Fruit fly (Drosophila melanogaster): ENCODE measurements around the gene CG13634.

Gene CG13634

DNA sequence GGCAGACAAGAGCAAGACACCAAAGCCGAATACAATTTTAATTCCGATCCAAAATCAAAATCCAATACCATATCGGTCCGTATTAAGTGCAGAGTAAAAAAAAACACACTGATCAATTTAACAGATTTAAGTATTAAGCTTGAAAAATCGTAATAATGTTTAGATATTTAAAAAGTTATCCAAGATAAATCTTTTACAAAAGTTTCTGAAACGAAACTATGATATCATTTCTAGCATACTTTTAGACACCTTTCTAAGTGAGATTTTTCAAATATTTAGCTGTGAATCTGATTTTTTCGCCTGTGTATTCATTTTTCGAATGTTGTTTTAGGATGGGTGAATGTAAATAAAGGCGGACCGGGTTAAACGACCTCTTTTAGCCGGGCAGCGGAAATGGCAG, 12.8 kb downstream of the CG13634 start:
- TF ChIP-seq Hr96 (GFP tag; optimal IDR thresholded peaks at IDR 0.05) (no peak), cic (GFP tag; optimal IDR thresholded peaks at IDR 0.05) (no peak), CG7101 (tag; optimal IDR thresholded peaks at IDR 0.05) (no peak), CG11617 (GFP tag; optimal IDR thresholded peaks at IDR 0.05) (no peak), CG1620 (GFP tag; optimal IDR thresholded peaks at IDR 0.05) (no peak), Crg-1 (GFP tag; optimal IDR thresholded peaks at IDR 0.05) (no peak), toe (GFP tag; optimal IDR thresholded peaks at IDR 0.05) (no peak), pad (GFP tag; optimal IDR thresholded peaks at IDR 0.05) (no peak), CG7045 (GFP tag; optimal IDR thresholded peaks at IDR 0.05) (no peak), tj (GFP tag; optimal IDR thresholded peaks at IDR 0.05) (no peak), CG14711 (tag; optimal IDR thresholded peaks at IDR 0.05) (no peak), Mnt (GFP tag; optimal IDR thresholded peaks at IDR 0.05) (no peak), CG33017 (tag; optimal IDR thresholded peaks at IDR 0.05) (no peak), cnc (optimal IDR thresholded peaks at IDR 0.05) (no peak), CG12768 (GFP tag; optimal IDR thresholded peaks at IDR 0.05) (no peak), CG5204 (GFP tag; optimal IDR thresholded peaks at IDR 0.05) (no peak), Clk (GFP tag; optimal IDR thresholded peaks at IDR 0.05) (no peak), bab1 (GFP tag; optimal IDR thresholded peaks at IDR 0.05) (no peak), ovo (GFP tag; optimal IDR thresholded peaks at IDR 0.05) (no peak), kay (GFP tag; ENCODE audit: borderline replicate concordance) (no peak)

- TF ChIP-seq Hr96 (GFP tag; optimal IDR thresholded peaks at IDR 0.05): no peak
- no peak for TF ChIP-seq CG7101 (tag; optimal IDR thresholded peaks at IDR 0.05)
Measured at dm6 chr3R:24773422-24773821, 16.5 kb downstream of the CG13634 start.

- TF ChIP-seq cic (GFP tag; optimal IDR thresholded peaks at IDR 0.05): no peak
- no peak for TF ChIP-seq Mnt (GFP tag; optimal IDR thresholded peaks at IDR 0.05)
- no peak for TF ChIP-seq Clk (GFP tag; optimal IDR thresholded peaks at IDR 0.05)
- no peak for TF ChIP-seq CG11617 (GFP tag; optimal IDR thresholded peaks at IDR 0.05)
- TF ChIP-seq cnc (optimal IDR thresholded peaks at IDR 0.05): no peak
- no peak for TF ChIP-seq kay (GFP tag; ENCODE audit: borderline replicate concordance)
- TF ChIP-seq bab1 (GFP tag; optimal IDR thresholded peaks at IDR 0.05): no peak
- no peak for TF ChIP-seq Hr96 (GFP tag; optimal IDR thresholded peaks at IDR 0.05)
- no peak for TF ChIP-seq CG14711 (tag; optimal IDR thresholded peaks at IDR 0.05)
- no peak for TF ChIP-seq CG7101 (tag; optimal IDR thresholded peaks at IDR 0.05)
Measured at dm6 chr3R:24773016-24773415, 16.9 kb downstream of the CG13634 start.

DNA sequence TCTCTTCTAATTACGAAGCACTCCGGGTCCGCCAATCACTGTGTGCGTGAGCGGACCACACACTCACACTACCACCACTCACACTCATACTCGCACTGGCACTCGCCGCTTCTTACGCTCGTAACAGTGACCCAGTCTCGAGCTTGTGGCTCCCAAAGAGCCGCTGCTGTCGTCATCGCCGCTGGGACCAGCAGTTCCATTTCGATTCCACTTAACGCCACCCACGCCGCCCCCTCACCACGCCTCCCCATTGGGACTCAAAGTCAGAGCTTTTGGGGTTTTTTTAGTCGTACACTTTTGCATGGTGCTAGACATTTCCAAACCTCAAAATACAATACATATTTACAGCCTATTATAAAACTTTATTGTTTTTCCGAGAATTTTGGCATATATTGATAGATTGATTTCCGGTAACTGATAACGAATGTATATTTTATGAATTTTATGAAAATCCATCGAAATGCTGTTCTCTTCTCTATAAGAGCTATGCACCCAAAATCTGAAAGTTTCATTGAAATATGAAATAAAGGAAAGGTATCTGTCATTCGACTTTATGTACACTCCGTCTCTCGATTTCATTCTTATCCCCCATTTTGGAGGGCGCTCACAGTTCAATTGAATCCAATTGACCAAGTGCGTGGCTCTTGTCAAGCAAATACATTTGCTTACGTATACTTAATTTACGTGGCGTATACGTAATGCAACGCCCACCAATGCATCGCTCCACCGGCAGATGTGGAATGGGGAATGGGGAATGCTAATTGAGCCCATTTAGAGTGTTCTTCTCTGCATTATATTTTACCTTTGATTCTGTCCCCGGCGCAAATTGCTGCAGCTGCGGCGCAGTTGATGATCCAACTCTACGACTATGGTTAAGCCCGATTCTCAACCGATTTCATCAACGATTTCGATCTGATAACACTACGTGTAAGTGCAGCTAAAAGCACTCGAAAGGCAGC, 18.4 kb downstream of the CG13634 start, which contains the start of gene CG42331:
Gene CG42331, plus strand, starts transcription at position 909 of the 959 bp plus-strand sequence.
- TF ChIP-seq CG12768 (GFP tag; optimal IDR thresholded peaks at IDR 0.05): peak; percentile 20
- TF ChIP-seq bab1 (GFP tag; optimal IDR thresholded peaks at IDR 0.05): no peak
- TF ChIP-seq CG33017 (tag; optimal IDR thresholded peaks at IDR 0.05): peak; percentile 50

- no peak for TF ChIP-seq CG12768 (GFP tag; optimal IDR thresholded peaks at IDR 0.05)
Measured at dm6 chr3R:24769601-24770000, 20.3 kb downstream of the CG13634 start.

- TF ChIP-seq pad (GFP tag; optimal IDR thresholded peaks at IDR 0.05) (peak; percentile 85), tj (GFP tag; optimal IDR thresholded peaks at IDR 0.05) (peak; percentile 79), CG14711 (tag; optimal IDR thresholded peaks at IDR 0.05) (peak; percentile 90), CG7101 (tag; optimal IDR thresholded peaks at IDR 0.05) (peak; percentile 94), cic (GFP tag; optimal IDR thresholded peaks at IDR 0.05) (peak; percentile 7), CG5204 (GFP tag; optimal IDR thresholded peaks at IDR 0.05) (peak; percentile 97), ovo (GFP tag; optimal IDR thresholded peaks at IDR 0.05) (peak; percentile 65), CG1620 (GFP tag; optimal IDR thresholded peaks at IDR 0.05) (peak; percentile 81), CG12768 (GFP tag; optimal IDR thresholded peaks at IDR 0.05) (peak; percentile 97), CG33017 (tag; optimal IDR thresholded peaks at IDR 0.05) (peak; percentile 93), Mnt (GFP tag; optimal IDR thresholded peaks at IDR 0.05) (peak; percentile 70), CG7045 (GFP tag; optimal IDR thresholded peaks at IDR 0.05) (peak; percentile 96), toe (GFP tag; optimal IDR thresholded peaks at IDR 0.05) (peak; percentile 96), Crg-1 (GFP tag; optimal IDR thresholded peaks at IDR 0.05) (peak; percentile 89), kay (GFP tag; ENCODE audit: borderline replicate concordance) (peak; percentile 71), cnc (optimal IDR thresholded peaks at IDR 0.05) (no peak), Hr96 (GFP tag; optimal IDR thresholded peaks at IDR 0.05) (peak; percentile 94), bab1 (GFP tag; optimal IDR thresholded peaks at IDR 0.05) (peak; percentile 84), Clk (GFP tag; optimal IDR thresholded peaks at IDR 0.05) (peak; percentile 92), CG11617 (GFP tag; optimal IDR thresholded peaks at IDR 0.05) (peak; percentile 93)
Measured at dm6 chr3R:24768538-24769401, 21.2 kb downstream of the CG13634 start, which contains the start of gene CG13631. Gene CG13631, plus strand, starts transcription at chr3R:24769351.
